Worm (Caenorhabditis elegans) whole organism, L4 larva: ENCODE data around the gene C49H3.16.

Experiments used
- F26F4.8 ChIP-seq: fragments of 200-800 bp; sonication (Bioruptor generic); conservative IDR thresholded peaks from 2 replicates; pipeline ENCODE4 v1.3.6; 2022; ENCODE audit warnings: missing genetic modification characterization, missing compliant biosample characterization
- T20F7.1 ChIP-seq: fragments of 200-800 bp; sonication (Bioruptor generic); optimal IDR thresholded peaks from 2 replicates; lab custom pipeline; 2018; ENCODE audit warnings: mild to moderate bottlenecking, missing genetic modification characterization, missing compliant biosample characterization
- Y48G9A.11 ChIP-seq: fragments of 200-800 bp; sonication (Bioruptor generic); IDR thresholded peaks from 2 replicates; pipeline ENCODE4 v1.3.6; 2022; ENCODE audit warnings: missing genetic modification reagents, missing genetic modification characterization, missing compliant biosample characterization
- ZK546.5 ChIP-seq, 2 experiments: sonication (generic microtip); optimal IDR thresholded peaks; 2 replicates each; lab custom pipeline; 2017; ENCODE audit warnings: missing biosample characterization in 2 of 2, missing genetic modification characterization in 2 of 2
- ama-1 ChIP-seq: fragments of 150-350 bp; optimal IDR thresholded peaks from 2 replicates; lab custom pipeline; 2014; ENCODE audit warnings: inconsistent platforms, mixed read lengths
- arid-1 ChIP-seq: fragments of 200-800 bp; sonication (Bioruptor generic); conservative IDR thresholded peaks from 2 replicates; pipeline ENCODE4 v1.3.6; 2022; ENCODE audit warnings: missing genetic modification reagents, missing genetic modification characterization, missing compliant biosample characterization
- ceh-20 ChIP-seq: fragments of 200-800 bp; sonication (Bioruptor generic); IDR thresholded peaks from 2 replicates; pipeline ENCODE4 v1.3.6; 2022; ENCODE audit warnings: missing genetic modification reagents, missing genetic modification characterization, missing compliant biosample characterization
- ceh-28 ChIP-seq: fragments of 150-350 bp; optimal IDR thresholded peaks from 2 replicates; lab custom pipeline; 2014; ENCODE audit warnings: missing biosample characterization, missing genetic modification reagents, missing genetic modification characterization
- ceh-82 ChIP-seq: sonication (generic microtip); optimal IDR thresholded peaks from 2 replicates; lab custom pipeline; 2017; ENCODE audit warnings: missing biosample characterization, missing genetic modification characterization
- ces-1 ChIP-seq: fragments of 150-350 bp; sonication (generic microtip); optimal IDR thresholded peaks from 4 replicates; lab custom pipeline; 2014; ENCODE audit warnings: missing biosample characterization, missing genetic modification reagents, missing genetic modification characterization
- daf-12 ChIP-seq: fragments of 150-350 bp; optimal IDR thresholded peaks from 2 replicates; lab custom pipeline; 2014; ENCODE audit warnings: missing biosample characterization, missing genetic modification reagents, missing genetic modification characterization
- daf-16 ChIP-seq, 3 experiments: sonication (generic microtip); optimal IDR thresholded peaks; 2 replicates each; lab custom pipeline; 2016 to 2017; ENCODE audit warnings: missing genetic modification characterization in 3 of 3, missing genetic modification reagents in 3 of 3, mild to moderate bottlenecking in 2 of 3, missing compliant biosample characterization in 2 of 3, missing biosample characterization in 1 of 3, moderate library complexity in 1 of 3
- dmd-6 ChIP-seq: fragments of 200-800 bp; sonication (Bioruptor generic); IDR thresholded peaks from 2 replicates; pipeline ENCODE4 v1.3.6; 2022; ENCODE audit warnings: missing genetic modification reagents, missing genetic modification characterization, missing compliant biosample characterization
- dmd-8 ChIP-seq: fragments of 200-800 bp; sonication (Bioruptor generic); IDR thresholded peaks from 2 replicates; pipeline ENCODE4 v1.3.6; 2022; ENCODE audit warnings: missing genetic modification characterization, missing compliant biosample characterization
- dmd-9 ChIP-seq: fragments of 200-800 bp; sonication (Bioruptor generic); IDR thresholded peaks from 2 replicates; pipeline ENCODE4 v1.3.6; 2022; ENCODE audit warnings: missing genetic modification reagents, missing genetic modification characterization, missing compliant biosample characterization
- dpl-1 ChIP-seq: fragments of 150-350 bp; optimal IDR thresholded peaks from 2 replicates; lab custom pipeline; 2014; ENCODE audit warnings: missing biosample characterization, missing genetic modification reagents, missing genetic modification characterization
- dve-1 ChIP-seq: sonication (generic microtip); optimal IDR thresholded peaks from 2 replicates; lab custom pipeline; 2017; ENCODE audit warnings: antibody characterized with exemption, mild to moderate bottlenecking, missing genetic modification characterization, missing compliant biosample characterization; ENCODE audit not compliant: insufficient read depth
- fkh-10 ChIP-seq: fragments of 150-350 bp; optimal IDR thresholded peaks from 2 replicates; lab custom pipeline; 2014; ENCODE audit warnings: missing biosample characterization, missing genetic modification reagents, missing genetic modification characterization
- hif-1 ChIP-seq, 2 experiments: sonication (generic microtip); optimal IDR thresholded peaks; 2 replicates each; lab custom pipeline; 2016 to 2017; ENCODE audit warnings: missing compliant biosample characterization in 2 of 2, missing genetic modification characterization in 2 of 2, missing genetic modification reagents in 2 of 2, missing genotype in 2 of 2, mild to moderate bottlenecking in 1 of 2
- hlh-30 ChIP-seq: sonication (generic microtip); optimal IDR thresholded peaks from 2 replicates; lab custom pipeline; 2017; ENCODE audit warnings: antibody characterized with exemption, mild to moderate bottlenecking, missing genetic modification characterization, missing compliant biosample characterization; ENCODE audit not compliant: insufficient read depth
- hmg-1.1 ChIP-seq: fragments of 200-800 bp; sonication (Bioruptor generic); IDR thresholded peaks from 2 replicates; pipeline ENCODE4 v1.3.6; 2022; ENCODE audit warnings: missing genetic modification reagents, missing genetic modification characterization, missing compliant biosample characterization
- lin-13 ChIP-seq: fragments of 150-350 bp; optimal IDR thresholded peaks from 2 replicates; lab custom pipeline; 2014; ENCODE audit warnings: missing biosample characterization, missing genetic modification reagents, missing genetic modification characterization
- lin-38 ChIP-seq: fragments of 200-800 bp; sonication (Bioruptor generic); IDR thresholded peaks from 2 replicates; pipeline ENCODE4 v1.3.6; 2022; ENCODE audit warnings: missing genetic modification reagents, missing genetic modification characterization, missing compliant biosample characterization
- lsy-2 ChIP-seq, 2 experiments: fragments of 150-350 bp in 1 of 2; sonication (generic microtip) in 1 of 2; optimal IDR thresholded peaks; 2 replicates each; lab custom pipeline; 2014 to 2017; ENCODE audit warnings: missing biosample characterization in 2 of 2, missing genetic modification characterization in 2 of 2
- mdl-1 ChIP-seq, 2 experiments: fragments of 150-350 bp in 1 of 2; sonication (generic microtip) in 1 of 2; optimal IDR thresholded peaks; 2 replicates each; lab custom pipeline; 2014 to 2017; ENCODE audit warnings: missing biosample characterization in 2 of 2, missing genetic modification characterization in 2 of 2
- mep-1 ChIP-seq: fragments of 150-350 bp; sonication (generic microtip); optimal IDR thresholded peaks from 3 replicates; lab custom pipeline; 2014; ENCODE audit warnings: missing biosample characterization, missing genetic modification characterization
- nhr-41 ChIP-seq: fragments of 200-800 bp; sonication (Bioruptor generic); IDR thresholded peaks from 2 replicates; pipeline ENCODE4 v1.3.6; 2022; ENCODE audit warnings: missing genetic modification reagents, missing genetic modification characterization, missing compliant biosample characterization
- nhr-48 ChIP-seq: sonication (generic microtip); optimal IDR thresholded peaks from 2 replicates; lab custom pipeline; 2016; ENCODE audit warnings: mild to moderate bottlenecking, missing genetic modification characterization, missing compliant biosample characterization
- nhr-6 ChIP-seq: fragments of 150-350 bp; optimal IDR thresholded peaks from 2 replicates; lab custom pipeline; 2014; ENCODE audit warnings: missing biosample characterization, missing genetic modification characterization
- pha-4 ChIP-seq, 2 experiments: fragments of 150-350 bp in 1 of 2; fragments of 200-800 bp in 1 of 2; sonication (Bioruptor generic) in 1 of 2; IDR thresholded peaks in 1 of 2; optimal IDR thresholded peaks in 1 of 2; 2 replicates each; pipeline versions ENCODE4 v1.3.6 to Lab custom; 2014 to 2022; ENCODE audit warnings: missing genetic modification characterization in 2 of 2, missing genetic modification reagents in 2 of 2, missing biosample characterization in 1 of 2, missing compliant biosample characterization in 1 of 2
- sdz-12 ChIP-seq: fragments of 200-800 bp; sonication (Bioruptor generic); optimal IDR thresholded peaks from 2 replicates; lab custom pipeline; 2018; ENCODE audit warnings: mild to moderate bottlenecking, missing genetic modification characterization, missing compliant biosample characterization
- skn-1 ChIP-seq: fragments of 150-350 bp; optimal IDR thresholded peaks from 2 replicates; lab custom pipeline; 2014; ENCODE audit warnings: missing biosample characterization, missing genetic modification characterization
- spr-1 ChIP-seq: sonication (generic microtip); optimal IDR thresholded peaks from 2 replicates; lab custom pipeline; 2016; ENCODE audit warnings: mild to moderate bottlenecking, missing genetic modification characterization, missing compliant biosample characterization
- spr-3 ChIP-seq: fragments of 200-800 bp; sonication (Bioruptor generic); optimal IDR thresholded peaks from 2 replicates; lab custom pipeline; 2018; ENCODE audit warnings: mild to moderate bottlenecking, missing genetic modification characterization, missing compliant biosample characterization
- tag-97 ChIP-seq: fragments of 200-800 bp; sonication (Bioruptor generic); IDR thresholded peaks from 2 replicates; pipeline ENCODE4 v1.3.6; 2022; ENCODE audit warnings: missing genetic modification characterization, missing compliant biosample characterization
- unc-130 ChIP-seq: sonication (generic microtip); optimal IDR thresholded peaks from 2 replicates; lab custom pipeline; 2016; ENCODE audit warnings: missing genetic modification reagents, missing genetic modification characterization, missing compliant biosample characterization
- zag-1 ChIP-seq: fragments of 150-350 bp; optimal IDR thresholded peaks from 2 replicates; lab custom pipeline; 2014; ENCODE audit warnings: missing biosample characterization, missing genetic modification characterization
- zfp-2 ChIP-seq: sonication (generic microtip); optimal IDR thresholded peaks from 2 replicates; lab custom pipeline; 2016; ENCODE audit warnings: mild to moderate bottlenecking, missing genetic modification characterization, missing compliant biosample characterization
- zfp-3 ChIP-seq: fragments of 200-800 bp; sonication (Bioruptor generic); conservative IDR thresholded peaks from 2 replicates; pipeline ENCODE4 v1.3.6; 2022; ENCODE audit warnings: missing genetic modification reagents, missing genetic modification characterization, missing compliant biosample characterization
- zip-2 ChIP-seq: fragments of 150-350 bp; optimal IDR thresholded peaks from 2 replicates; lab custom pipeline; 2014; ENCODE audit warnings: missing biosample characterization, missing genetic modification characterization

Gene C49H3.16

DNA sequence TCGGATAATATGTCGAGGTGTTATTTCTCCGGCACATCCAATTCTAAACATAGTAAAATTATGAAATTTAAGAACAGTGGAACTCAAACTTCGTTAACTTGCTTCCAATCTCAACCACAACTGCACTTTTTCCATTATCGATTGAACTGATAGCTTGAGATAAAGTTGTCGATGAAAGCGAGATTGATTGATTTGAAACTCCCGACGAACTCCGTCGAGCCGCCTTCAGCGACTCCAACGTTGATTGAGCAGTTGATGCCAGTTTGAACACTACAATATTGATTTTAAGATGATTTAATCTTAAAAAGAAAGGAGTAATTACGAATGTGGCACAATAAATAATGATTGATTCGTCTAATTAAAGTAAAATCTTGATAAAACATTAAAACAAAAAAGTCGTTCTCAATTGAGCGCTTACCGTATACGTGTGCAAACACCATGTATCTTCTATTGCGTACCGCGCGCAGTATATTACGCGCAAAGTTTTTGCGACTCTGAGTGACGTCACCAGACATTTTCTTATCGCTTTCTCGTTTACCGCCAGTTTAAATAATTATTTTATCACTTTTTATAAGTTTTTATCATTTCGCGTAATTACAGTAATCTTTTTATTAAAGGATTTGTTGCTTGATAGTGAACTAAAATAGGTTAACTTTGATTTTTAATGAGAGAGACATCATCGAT, 17.9 kb upstream of the C49H3.16 start, which contains the start of gene arp-11 (continued):
- no peak for TF ChIP-seq ZK546.5 (tag; optimal IDR thresholded peaks at IDR 0.05; lab: Kevin White, UChicago)
- TF ChIP-seq dve-1 (tag; lab: Kevin White, UChicago), result peak; percentile 96
- TF ChIP-seq hif-1 (tag; optimal IDR thresholded peaks at IDR 0.05; lab: Kevin White, UChicago), result peak in 1 of 2 experiments; percentile 27
- TF ChIP-seq lin-13, result peak; percentile 21
- TF ChIP-seq nhr-6, result peak; percentile 62
- TF ChIP-seq hmg-1.1 (GFP tag; lab: Robert Waterston, UW), result peak; percentile 61
- TF ChIP-seq dmd-6, result peak; percentile 73
- TF ChIP-seq nhr-48 (tag; lab: Kevin White, UChicago), result peak; percentile 25
- no peak for TF ChIP-seq ama-1 (lab: Kevin White, UChicago)
- TF ChIP-seq lsy-2 (tag; optimal IDR thresholded peaks at IDR 0.05; lab: Kevin White, UChicago), result peak; percentile 75 to 98
- peak in 1 of 2 experiments; percentile 5 for TF ChIP-seq daf-16 (GFP tag; optimal IDR thresholded peaks at IDR 0.05; lab: Kevin White, UChicago)
- TF ChIP-seq daf-16 (tag; optimal IDR thresholded peaks at IDR 0.05; lab: Kevin White, UChicago), result peak; percentile 77
- peak; percentile 79 for TF ChIP-seq hlh-30
- no peak for TF ChIP-seq nhr-41 (GFP tag; lab: Robert Waterston, UW)
- no peak for TF ChIP-seq ceh-28 (tag; lab: Kevin White, UChicago)
- TF ChIP-seq lin-38 (GFP tag; lab: Robert Waterston, UW), result peak; percentile 60
- peak; percentile 67 for TF ChIP-seq T20F7.1 (GFP tag; lab: Kevin White, UChicago)
- no peak for TF ChIP-seq spr-3 (GFP tag; lab: Kevin White, UChicago)
- peak; percentile 69; the same call in 1 of the 2 replicates for TF ChIP-seq arid-1 (GFP tag; lab: Robert Waterston, UW)
- no peak for TF ChIP-seq sdz-12 (GFP tag; lab: Kevin White, UChicago)
- TF ChIP-seq ceh-20 (GFP tag; lab: Robert Waterston, UW), result 0 out of 2 replicates have a peak, but pooled peaks have one; percentile 29
- TF ChIP-seq fkh-10 (GFP tag; lab: Kevin White, UChicago), result peak; percentile 8
- TF ChIP-seq skn-1 (tag; lab: Kevin White, UChicago), result no peak
- no peak for TF ChIP-seq zip-2 (tag; lab: Kevin White, UChicago)
- no peak for TF ChIP-seq dmd-8 (GFP tag; lab: Robert Waterston, UW)
- 0 out of 2 replicates have a peak, but pooled peaks have one; percentile 43 for TF ChIP-seq zfp-3
- TF ChIP-seq ceh-82 (tag; lab: Kevin White, UChicago), result no peak
- no peak for TF ChIP-seq tag-97 (GFP tag; lab: Robert Waterston, UW)
- TF ChIP-seq dpl-1 (GFP tag; lab: Kevin White, UChicago), result peak; percentile 77
- peak; percentile 46 for TF ChIP-seq pha-4 (GFP tag; IDR thresholded peaks at IDR 0.05; lab: Robert Waterston, UW)
- peak; percentile 78 for TF ChIP-seq pha-4 (tag; optimal IDR thresholded peaks at IDR 0.05; lab: Kevin White, UChicago)
- no peak for TF ChIP-seq F26F4.8 (GFP tag; lab: Robert Waterston, UW)
- TF ChIP-seq mdl-1 (tag; optimal IDR thresholded peaks at IDR 0.05; lab: Kevin White, UChicago), result peak in 1 of 2 experiments; percentile 6
- TF ChIP-seq spr-1 (tag; lab: Kevin White, UChicago), result no peak
- TF ChIP-seq daf-12, result no peak
- no peak for TF ChIP-seq unc-130 (GFP tag; lab: Kevin White, UChicago)
- TF ChIP-seq Y48G9A.11, result no peak
- TF ChIP-seq ces-1 (GFP tag; lab: Kevin White, UChicago), result no peak
- TF ChIP-seq mep-1, result peak; percentile 83
- no peak for TF ChIP-seq zfp-2 (tag; lab: Kevin White, UChicago)
- no peak for TF ChIP-seq zag-1
- no peak for TF ChIP-seq dmd-9 (GFP tag; lab: Robert Waterston, UW)
- TF ChIP-seq, all 104 proteins: peak for 29
